Worm (Caenorhabditis elegans) whole organism, L4 larva: ENCODE results near the gene prp-9.
A peak's percentile ranks its signal among the peaks of the same experiment; 100 is the strongest.

Experiments used
- F44E2.7 ChIP-seq: fragments of 200-800 bp; sonication (Bioruptor generic); IDR thresholded peaks from 2 replicates; pipeline ENCODE4 v2.1.2; 2022; ENCODE audit warnings: missing genetic modification characterization, missing compliant biosample characterization
- R02D3.7 ChIP-seq: fragments of 150-350 bp; sonication (generic microtip); optimal IDR thresholded peaks from 3 replicates; lab custom pipeline; 2014; ENCODE audit warnings: missing biosample characterization, missing genetic modification characterization
- Y105C5A.15 ChIP-seq: fragments of 200-800 bp; sonication (Bioruptor generic); IDR thresholded peaks from 2 replicates; pipeline ENCODE4 v1.3.6; 2022; ENCODE audit warnings: missing genetic modification characterization, missing compliant biosample characterization
- ZK546.5 ChIP-seq, 2 experiments: sonication (generic microtip); optimal IDR thresholded peaks; 2 replicates each; lab custom pipeline; 2017; ENCODE audit warnings: missing biosample characterization in 2 of 2, missing genetic modification characterization in 2 of 2
- aly-2 ChIP-seq: sonication (generic microtip); optimal IDR thresholded peaks from 2 replicates; lab custom pipeline; 2018; ENCODE audit warnings: missing biosample characterization, missing genetic modification characterization
- arid-1 ChIP-seq: fragments of 200-800 bp; sonication (Bioruptor generic); conservative IDR thresholded peaks from 2 replicates; pipeline ENCODE4 v1.3.6; 2022; ENCODE audit warnings: missing genetic modification reagents, missing genetic modification characterization, missing compliant biosample characterization
- attf-4 ChIP-seq: sonication (generic microtip); optimal IDR thresholded peaks from 3 replicates; lab custom pipeline; 2017; ENCODE audit warnings: missing biosample characterization, missing genetic modification characterization
- ceh-20 ChIP-seq: fragments of 200-800 bp; sonication (Bioruptor generic); IDR thresholded peaks from 2 replicates; pipeline ENCODE4 v1.3.6; 2022; ENCODE audit warnings: missing genetic modification reagents, missing genetic modification characterization, missing compliant biosample characterization
- ceh-32 ChIP-seq: sonication (generic microtip); optimal IDR thresholded peaks from 2 replicates; lab custom pipeline; 2016; ENCODE audit warnings: mild to moderate bottlenecking, missing genetic modification characterization, missing compliant biosample characterization; ENCODE audit not compliant: poor library complexity
- ceh-44 ChIP-seq: fragments of 200-800 bp; sonication (Bioruptor generic); IDR thresholded peaks from 2 replicates; pipeline ENCODE4 v1.3.6; 2022; ENCODE audit warnings: missing genetic modification reagents, missing genetic modification characterization, missing compliant biosample characterization
- ceh-82 ChIP-seq: sonication (generic microtip); optimal IDR thresholded peaks from 2 replicates; lab custom pipeline; 2017; ENCODE audit warnings: missing biosample characterization, missing genetic modification characterization
- cey-2 ChIP-seq: sonication (generic microtip); optimal IDR thresholded peaks from 3 replicates; lab custom pipeline; 2017; ENCODE audit warnings: missing genetic modification characterization, mild to moderate bottlenecking, missing compliant biosample characterization, antibody characterized with exemption, borderline replicate concordance; ENCODE audit not compliant: insufficient read depth
- ctbp-1 ChIP-seq: fragments of 200-800 bp; sonication (Bioruptor generic); IDR thresholded peaks from 2 replicates; pipeline ENCODE4 v1.3.6; 2022; ENCODE audit warnings: missing genetic modification reagents, missing genetic modification characterization, missing compliant biosample characterization
- daf-19 ChIP-seq: fragments of 200-800 bp; sonication (Bioruptor generic); conservative IDR thresholded peaks from 2 replicates; pipeline ENCODE4 v1.3.6; 2022; ENCODE audit warnings: missing genetic modification characterization, missing compliant biosample characterization
- dmd-6 ChIP-seq: fragments of 200-800 bp; sonication (Bioruptor generic); IDR thresholded peaks from 2 replicates; pipeline ENCODE4 v1.3.6; 2022; ENCODE audit warnings: missing genetic modification reagents, missing genetic modification characterization, missing compliant biosample characterization
- dve-1 ChIP-seq: sonication (generic microtip); optimal IDR thresholded peaks from 2 replicates; lab custom pipeline; 2017; ENCODE audit warnings: antibody characterized with exemption, mild to moderate bottlenecking, missing genetic modification characterization, missing compliant biosample characterization; ENCODE audit not compliant: insufficient read depth
- fos-1 ChIP-seq: fragments of 150-350 bp; optimal IDR thresholded peaks from 2 replicates; lab custom pipeline; 2014; ENCODE audit warnings: missing biosample characterization, missing genetic modification characterization
- gei-8 ChIP-seq: fragments of 200-800 bp; sonication (Bioruptor generic); optimal IDR thresholded peaks from 2 replicates; lab custom pipeline; 2018; ENCODE audit warnings: mild to moderate bottlenecking, missing genetic modification characterization, missing compliant biosample characterization
- hlh-11 ChIP-seq: fragments of 200-800 bp; sonication (Bioruptor generic); optimal IDR thresholded peaks from 2 replicates; lab custom pipeline; 2018; ENCODE audit warnings: mild to moderate bottlenecking, missing genetic modification characterization, missing compliant biosample characterization
- hlh-30 ChIP-seq: sonication (generic microtip); optimal IDR thresholded peaks from 2 replicates; lab custom pipeline; 2017; ENCODE audit warnings: antibody characterized with exemption, mild to moderate bottlenecking, missing genetic modification characterization, missing compliant biosample characterization; ENCODE audit not compliant: insufficient read depth
- hmg-1.1 ChIP-seq: fragments of 200-800 bp; sonication (Bioruptor generic); IDR thresholded peaks from 2 replicates; pipeline ENCODE4 v1.3.6; 2022; ENCODE audit warnings: missing genetic modification reagents, missing genetic modification characterization, missing compliant biosample characterization
- jun-1 ChIP-seq: fragments of 150-350 bp; optimal IDR thresholded peaks from 2 replicates; lab custom pipeline; 2014; ENCODE audit warnings: missing biosample characterization, missing genetic modification reagents, missing genetic modification characterization
- lim-7 ChIP-seq: fragments of 200-800 bp; sonication (Bioruptor generic); IDR thresholded peaks from 2 replicates; pipeline ENCODE4 v1.3.6; 2022; ENCODE audit warnings: missing genetic modification characterization, missing compliant biosample characterization
- lin-1 ChIP-seq: fragments of 200-800 bp; sonication (Bioruptor generic); IDR thresholded peaks from 2 replicates; pipeline ENCODE4 v1.3.6; 2022; ENCODE audit warnings: missing genetic modification reagents, missing genetic modification characterization, missing compliant biosample characterization
- lin-29 ChIP-seq: fragments of 200-800 bp; sonication (Bioruptor generic); IDR thresholded peaks from 2 replicates; pipeline ENCODE4 v1.3.6; 2022; ENCODE audit warnings: missing genetic modification reagents, missing genetic modification characterization, missing compliant biosample characterization
- lin-39 ChIP-seq: fragments of 150-350 bp; optimal IDR thresholded peaks from 2 replicates; lab custom pipeline; 2014; ENCODE audit warnings: missing biosample characterization, missing genetic modification reagents, missing genetic modification characterization
- lir-3 ChIP-seq: sonication (generic microtip); optimal IDR thresholded peaks from 2 replicates; lab custom pipeline; 2016; ENCODE audit warnings: mild to moderate bottlenecking, missing genetic modification characterization, missing compliant biosample characterization
- mdl-1 ChIP-seq, 2 experiments: fragments of 150-350 bp in 1 of 2; sonication (generic microtip) in 1 of 2; optimal IDR thresholded peaks; 2 replicates each; lab custom pipeline; 2014 to 2017; ENCODE audit warnings: missing biosample characterization in 2 of 2, missing genetic modification characterization in 2 of 2
- mep-1 ChIP-seq: fragments of 150-350 bp; sonication (generic microtip); optimal IDR thresholded peaks from 3 replicates; lab custom pipeline; 2014; ENCODE audit warnings: missing biosample characterization, missing genetic modification characterization
- mes-2 ChIP-seq: sonication (generic microtip); optimal IDR thresholded peaks from 2 replicates; lab custom pipeline; 2016; ENCODE audit warnings: missing genotype, mild to moderate bottlenecking, missing genetic modification characterization, missing compliant biosample characterization; ENCODE audit not compliant: poor library complexity, severe bottlenecking
- mxl-3 ChIP-seq: fragments of 200-800 bp; sonication (Bioruptor generic); optimal IDR thresholded peaks from 2 replicates; lab custom pipeline; 2018; ENCODE audit warnings: mild to moderate bottlenecking, missing genetic modification characterization, missing compliant biosample characterization
- nhr-10 ChIP-seq: fragments of 150-350 bp; optimal IDR thresholded peaks from 2 replicates; lab custom pipeline; 2014; ENCODE audit warnings: missing biosample characterization, missing genetic modification characterization
- nhr-102 ChIP-seq: sonication (generic microtip); optimal IDR thresholded peaks from 2 replicates; lab custom pipeline; 2016; ENCODE audit warnings: mild to moderate bottlenecking, missing genetic modification characterization, moderate library complexity, missing compliant biosample characterization
- nhr-111 ChIP-seq: fragments of 200-800 bp; sonication (Bioruptor generic); optimal IDR thresholded peaks from 2 replicates; lab custom pipeline; 2018; ENCODE audit warnings: mild to moderate bottlenecking, missing genetic modification characterization, missing compliant biosample characterization
- nhr-237 ChIP-seq: sonication (generic microtip); optimal IDR thresholded peaks from 2 replicates; lab custom pipeline; 2017; ENCODE audit warnings: missing biosample characterization, missing genetic modification characterization
- nhr-28 ChIP-seq: fragments of 150-350 bp; optimal IDR thresholded peaks from 2 replicates; lab custom pipeline; 2014; ENCODE audit warnings: missing biosample characterization, missing genetic modification characterization
- nhr-6 ChIP-seq: fragments of 150-350 bp; optimal IDR thresholded peaks from 2 replicates; lab custom pipeline; 2014; ENCODE audit warnings: missing biosample characterization, missing genetic modification characterization
- rbr-2 ChIP-seq: sonication (generic microtip); optimal IDR thresholded peaks from 2 replicates; lab custom pipeline; 2016; ENCODE audit warnings: missing genotype, missing genetic modification characterization, missing compliant biosample characterization
- skn-1 ChIP-seq: fragments of 150-350 bp; optimal IDR thresholded peaks from 2 replicates; lab custom pipeline; 2014; ENCODE audit warnings: missing biosample characterization, missing genetic modification characterization
- snpc-1.2 ChIP-seq: fragments of 200-800 bp; sonication (Bioruptor generic); IDR thresholded peaks from 2 replicates; pipeline ENCODE4 v1.3.6; 2022; ENCODE audit warnings: missing genetic modification reagents, missing genetic modification characterization, missing compliant biosample characterization
- snpc-4 ChIP-seq: fragments of 150-350 bp; optimal IDR thresholded peaks from 2 replicates; lab custom pipeline; 2014; ENCODE audit warnings: missing biosample characterization, missing genetic modification characterization
- spr-1 ChIP-seq: sonication (generic microtip); optimal IDR thresholded peaks from 2 replicates; lab custom pipeline; 2016; ENCODE audit warnings: mild to moderate bottlenecking, missing genetic modification characterization, missing compliant biosample characterization
- tra-1 ChIP-seq: fragments of 200-800 bp; sonication (Bioruptor generic); IDR thresholded peaks from 2 replicates; pipeline ENCODE4 v1.3.6; 2022; ENCODE audit warnings: missing genetic modification reagents, missing genetic modification characterization, missing compliant biosample characterization
- unc-130 ChIP-seq: sonication (generic microtip); optimal IDR thresholded peaks from 2 replicates; lab custom pipeline; 2016; ENCODE audit warnings: missing genetic modification reagents, missing genetic modification characterization, missing compliant biosample characterization
- unc-62 ChIP-seq, 3 experiments: fragments of 150-350 bp in 1 of 3; sonication (generic microtip); optimal IDR thresholded peaks in 2 of 3; peaks in 1 of 3; 1 replicate in 1 of 3; 2 replicates in 2 of 3; lab custom pipeline; 2014 to 2017; ENCODE audit warnings: missing biosample characterization in 3 of 3, missing genetic modification characterization in 3 of 3, missing genetic modification reagents in 3 of 3, missing genotype in 1 of 3
- vab-7 ChIP-seq: fragments of 200-800 bp; sonication (Bioruptor generic); IDR thresholded peaks from 2 replicates; pipeline ENCODE4 v1.3.6; 2022; ENCODE audit warnings: missing genetic modification reagents, missing genetic modification characterization, missing compliant biosample characterization
- zag-1 ChIP-seq: fragments of 150-350 bp; optimal IDR thresholded peaks from 2 replicates; lab custom pipeline; 2014; ENCODE audit warnings: missing biosample characterization, missing genetic modification characterization
- zip-2 ChIP-seq: fragments of 150-350 bp; optimal IDR thresholded peaks from 2 replicates; lab custom pipeline; 2014; ENCODE audit warnings: missing biosample characterization, missing genetic modification characterization
- ztf-11 ChIP-seq: fragments of 150-350 bp; optimal IDR thresholded peaks from 2 replicates; lab custom pipeline; 2014; ENCODE audit warnings: missing biosample characterization, missing genetic modification characterization
- ztf-7 ChIP-seq: fragments of 150-350 bp; optimal IDR thresholded peaks from 2 replicates; lab custom pipeline; 2014; ENCODE audit warnings: missing biosample characterization, missing genetic modification characterization

Gene prp-9

ce11 chrII:8481033-8481708 is 44.0 kb downstream of the prp-9 start (continued):
- TF ChIP-seq cey-2 = no peak
- peak in 1 of 2 experiments; percentile 5 for TF ChIP-seq unc-62 (GFP tag; optimal IDR thresholded peaks at IDR 0.05 in 1 of 2; lab: Kevin White, UChicago)
- TF ChIP-seq unc-62 (tag; optimal IDR thresholded peaks at IDR 0.05; lab: Kevin White, UChicago) = no peak
- TF ChIP-seq lin-39 (tag; lab: Kevin White, UChicago) = no peak
- no peak for TF ChIP-seq nhr-237 (tag; lab: Kevin White, UChicago)
- TF ChIP-seq hlh-30 (tag; lab: Kevin White, UChicago) = peak; percentile 40
- no peak for TF ChIP-seq R02D3.7 (tag; lab: Kevin White, UChicago)
- TF ChIP-seq F44E2.7 (GFP tag; lab: Robert Waterston, UW) = no peak
- no peak for TF ChIP-seq ztf-11
- no peak for TF ChIP-seq aly-2
- TF ChIP-seq mxl-3 (GFP tag; lab: Kevin White, UChicago) = no peak
- TF ChIP-seq nhr-111 (GFP tag; lab: Kevin White, UChicago) = no peak
- TF ChIP-seq gei-8 (GFP tag; lab: Kevin White, UChicago) = no peak
- no peak for TF ChIP-seq attf-4
- no peak for TF ChIP-seq lin-29 (GFP tag; lab: Robert Waterston, UW)
- TF ChIP-seq nhr-102 (tag; lab: Kevin White, UChicago) = peak; percentile 40
- TF ChIP-seq mep-1 (tag; lab: Kevin White, UChicago) = peak; percentile 37
- no peak for TF ChIP-seq rbr-2
- no peak for TF ChIP-seq mes-2
- peak; percentile 60 for TF ChIP-seq hlh-11 (tag; lab: Kevin White, UChicago)
- TF ChIP-seq lin-1 (GFP tag; lab: Robert Waterston, UW) = 0 out of 2 replicates have a peak, but pooled peaks have one; percentile 8
- TF ChIP-seq lim-7 (GFP tag; lab: Robert Waterston, UW) = no peak
- TF ChIP-seq fos-1 (tag; lab: Kevin White, UChicago) = no peak
- peak in 1 of 2 experiments; percentile 17 for TF ChIP-seq mdl-1 (tag; optimal IDR thresholded peaks at IDR 0.05; lab: Kevin White, UChicago)
- no peak for TF ChIP-seq nhr-6
- TF ChIP-seq ztf-7 = no peak
- TF ChIP-seq ctbp-1 (GFP tag; lab: Robert Waterston, UW) = no peak
- no peak for TF ChIP-seq nhr-10 (tag; lab: Kevin White, UChicago)
- TF ChIP-seq jun-1 (tag; lab: Kevin White, UChicago) = no peak
- no peak for TF ChIP-seq snpc-4 (tag; lab: Kevin White, UChicago)
- TF ChIP-seq ceh-20 (GFP tag; lab: Robert Waterston, UW) = no peak
- no peak for TF ChIP-seq lir-3 (tag; lab: Kevin White, UChicago)
- no peak for TF ChIP-seq arid-1 (GFP tag; lab: Robert Waterston, UW)
- TF ChIP-seq dmd-6 (GFP tag; lab: Robert Waterston, UW) = peak; percentile 72
- no peak for TF ChIP-seq hmg-1.1 (GFP tag; lab: Robert Waterston, UW)
- no peak for TF ChIP-seq ZK546.5 (tag; optimal IDR thresholded peaks at IDR 0.05; lab: Kevin White, UChicago)
- TF ChIP-seq ceh-32 (tag; lab: Kevin White, UChicago) = no peak
- no peak for TF ChIP-seq skn-1
- 0 out of 2 replicates have a peak, but pooled peaks have one; percentile 48 for TF ChIP-seq Y105C5A.15 (GFP tag; lab: Robert Waterston, UW)
- TF ChIP-seq zag-1 = no peak
- no peak for TF ChIP-seq spr-1
- no peak for TF ChIP-seq zip-2 (tag; lab: Kevin White, UChicago)
- TF ChIP-seq ceh-82 = no peak
- peak; percentile 24 for TF ChIP-seq nhr-28 (tag; lab: Kevin White, UChicago)
- TF ChIP-seq unc-130 (GFP tag; lab: Kevin White, UChicago) = no peak
- no peak for TF ChIP-seq vab-7
- peak; percentile 11 for TF ChIP-seq dve-1 (tag; lab: Kevin White, UChicago)
- TF ChIP-seq ceh-44 = no peak
- TF ChIP-seq daf-19 (GFP tag; lab: Robert Waterston, UW) = 0 out of 2 replicates have a peak, but pooled peaks have one; percentile 10
- peak; percentile 15; the same call in 1 of the 2 replicates for TF ChIP-seq snpc-1.2
- TF ChIP-seq tra-1 (GFP tag; lab: Robert Waterston, UW) = 0 out of 2 replicates have a peak, but pooled peaks have one; percentile 23
